Fruit fly (Drosophila melanogaster) whole organism, prepupa: ENCODE measurements around the gene CG33307.

Experiments used
- CG11294 ChIP-seq: fragments of 200-800 bp; sonication (Bioruptor generic); IDR thresholded peaks from 2 replicates; pipeline ENCODE4 v1.3.6; 2022; ENCODE audit warnings: missing biosample characterization, missing genetic modification characterization
- Eip93F ChIP-seq: fragments of 200-800 bp; sonication (Bioruptor generic); optimal IDR thresholded peaks from 2 replicates; lab custom pipeline; 2016; ENCODE audit warnings: missing biosample characterization, mild to moderate bottlenecking, missing genetic modification characterization
- Hr4 ChIP-seq: fragments of 200-800 bp; sonication (Bioruptor generic); optimal IDR thresholded peaks from 3 replicates; lab custom pipeline; 2016; ENCODE audit warnings: missing biosample characterization, missing genetic modification characterization
- esn ChIP-seq: fragments of 200-800 bp; sonication (Bioruptor generic); optimal IDR thresholded peaks from 2 replicates; lab custom pipeline; 2016; ENCODE audit warnings: missing biosample characterization, mild to moderate bottlenecking, missing genetic modification characterization, moderate library complexity
- pdm3 ChIP-seq: fragments of 200-800 bp; sonication (Bioruptor generic); optimal IDR thresholded peaks from 3 replicates; lab custom pipeline; 2016; ENCODE audit warnings: missing biosample characterization, missing genetic modification characterization
- svp ChIP-seq: fragments of 200-800 bp; sonication (Bioruptor generic); peaks from one replicate; lab custom pipeline; 2016; ENCODE audit warnings: missing biosample characterization, missing genetic modification characterization

- TF ChIP-seq Eip93F (GFP tag; lab: Kevin White, UChicago) (no peak), pdm3 (GFP tag; lab: Kevin White, UChicago) (no peak), CG11294 (GFP tag; lab: Robert Waterston, UW) (no peak), esn (GFP tag; lab: Kevin White, UChicago) (no peak), svp (GFP tag; lab: Kevin White, UChicago) (no peak), Hr4 (GFP tag; lab: Kevin White, UChicago) (no peak)
Measured at dm6 chr2L:13842572-13842971, 1.3 kb upstream of the CG33307 start.
